Worm (Caenorhabditis elegans): ENCODE measurements around the gene nth-1.

ce11 chrIII:4275704-4276103 is 18.3 kb downstream of the nth-1 start:
- TF ChIP-seq jun-1 (tag; optimal IDR thresholded peaks at IDR 0.05) (no peak), mdl-1 (tag; optimal IDR thresholded peaks at IDR 0.05) (no peak), unc-98 (GFP tag; IDR thresholded peaks at IDR 0.05) (no peak), ceh-82 (tag; optimal IDR thresholded peaks at IDR 0.05) (no peak), ama-1 (optimal IDR thresholded peaks at IDR 0.05) (no peak)

All from whole organism, L1 larva.